Fruit fly (Drosophila melanogaster): Measurements from ENCODE around the gene CG44040.

dm6 chr3R:15286693-15287041 lies 33.5 kb upstream of the CG44040 start:
- TF ChIP-seq CG15710 (tag; optimal IDR thresholded peaks at IDR 0.05), result no peak
- TF ChIP-seq Snoo (tag; optimal IDR thresholded peaks at IDR 0.05), result no peak
